Worm (Caenorhabditis elegans): ENCODE data around the gene R09A8.9.
A peak's percentile ranks its signal among the peaks of the same experiment; 100 is the strongest.

R09A8.9 gene

DNA sequence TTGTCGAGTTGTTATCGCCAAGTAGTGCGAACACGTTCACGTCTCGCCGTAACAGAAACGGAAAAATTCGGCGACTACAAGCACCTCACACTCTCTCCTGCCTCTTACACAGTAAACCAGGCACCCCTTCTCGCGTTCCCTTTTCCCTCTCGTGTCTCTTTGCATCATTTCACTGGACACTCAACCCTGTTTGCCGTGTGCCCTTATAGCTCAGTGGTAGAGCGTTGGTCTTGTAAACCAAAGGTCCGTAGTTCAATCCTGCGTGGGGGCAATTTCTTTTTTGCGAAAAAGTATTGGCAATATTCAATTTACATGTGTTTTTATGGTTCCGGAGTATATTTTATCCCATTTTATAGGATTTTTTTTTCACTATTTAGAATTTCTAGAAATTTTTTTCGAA lies 40.1 kb upstream of the R09A8.9 start (continued):
- TF ChIP-seq madf-2 (tag; optimal IDR thresholded peaks at IDR 0.05): peak; percentile 92
- no peak for TF ChIP-seq ama-1 (optimal IDR thresholded peaks at IDR 0.05)
- peak; percentile 67 for TF ChIP-seq nfya-1 (tag; optimal IDR thresholded peaks at IDR 0.05)
- peak; percentile 92 for TF ChIP-seq sdc-2 (tag; optimal IDR thresholded peaks at IDR 0.05)
- peak; percentile 86 for TF ChIP-seq sox-2 (GFP tag; IDR thresholded peaks at IDR 0.05)
- TF ChIP-seq odd-2 (tag; optimal IDR thresholded peaks at IDR 0.05): peak; percentile 84
- TF ChIP-seq ref-2 (tag; optimal IDR thresholded peaks at IDR 0.05): peak; percentile 99
- peak; percentile 88 for TF ChIP-seq ahr-1 (tag; optimal IDR thresholded peaks at IDR 0.05)
- peak; percentile 88 for TF ChIP-seq ceh-14 (tag; optimal IDR thresholded peaks at IDR 0.05)
- TF ChIP-seq rnt-1 (tag; optimal IDR thresholded peaks at IDR 0.05): peak; percentile 75
- peak; percentile 95 for TF ChIP-seq unc-3 (GFP tag; conservative IDR thresholded peaks at IDR 0.05)
- TF ChIP-seq unc-3 (tag; optimal IDR thresholded peaks at IDR 0.05): peak; percentile 90
- TF ChIP-seq pat-9 (tag; optimal IDR thresholded peaks at IDR 0.05): peak; percentile 90
- peak; percentile 91 for TF ChIP-seq fkh-6 (tag; optimal IDR thresholded peaks at IDR 0.05)
- no peak for TF ChIP-seq elt-4 (tag; optimal IDR thresholded peaks at IDR 0.05)
- peak; percentile 86 for TF ChIP-seq hlh-13 (GFP tag; optimal IDR thresholded peaks at IDR 0.05)
- TF ChIP-seq unc-55 (GFP tag; optimal IDR thresholded peaks at IDR 0.05): peak; percentile 22
- peak; percentile 89 for TF ChIP-seq fax-1 (tag; optimal IDR thresholded peaks at IDR 0.05)
- peak; percentile 88 for TF ChIP-seq ztf-16 (tag; optimal IDR thresholded peaks at IDR 0.05)
- TF ChIP-seq sox-4 (tag; optimal IDR thresholded peaks at IDR 0.05): peak; percentile 90
- peak; percentile 91 for TF ChIP-seq K09A11.1 (tag; optimal IDR thresholded peaks at IDR 0.05; ENCODE audit: insufficient read depth)
- no peak for TF ChIP-seq pha-4 (tag; optimal IDR thresholded peaks at IDR 0.05)
- TF ChIP-seq F13H6.1 (tag; optimal IDR thresholded peaks at IDR 0.05): peak; percentile 86
- TF ChIP-seq ttx-3 (tag; optimal IDR thresholded peaks at IDR 0.05): peak; percentile 92

DNA sequence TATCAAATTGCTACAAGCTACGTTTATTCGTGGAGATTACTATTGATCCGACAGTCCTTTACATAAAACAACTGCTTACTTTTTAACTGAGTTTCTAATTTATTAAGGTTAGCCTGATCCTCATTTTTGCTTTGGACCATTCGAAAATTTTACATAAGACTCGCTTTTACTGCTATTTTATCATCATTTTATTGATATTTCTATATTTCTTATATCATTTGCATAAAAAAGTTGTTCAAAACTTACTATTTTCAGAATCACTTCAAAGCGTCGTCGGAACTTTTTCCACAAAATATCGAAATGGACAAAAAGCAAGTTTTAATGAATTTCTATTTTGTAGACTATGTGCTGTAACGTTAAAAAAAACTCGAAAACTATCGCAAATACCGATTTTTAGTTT lies 29.3 kb upstream of the R09A8.9 start, which contains the start of gene T24D5.1:
TSS of gene T24D5.1 (plus strand) at position 301 of the 400 bp plus-strand sequence.
- TF ChIP-seq pha-2 (tag; optimal IDR thresholded peaks at IDR 0.05) (no peak), T23F11.4 (GFP tag; optimal IDR thresholded peaks at IDR 0.05) (no peak), fax-1 (tag; optimal IDR thresholded peaks at IDR 0.05) (no peak), pat-9 (tag; optimal IDR thresholded peaks at IDR 0.05) (no peak), hlh-15 (tag; optimal IDR thresholded peaks at IDR 0.05) (no peak), Y22D7AL.16 (tag; optimal IDR thresholded peaks at IDR 0.05) (no peak), K09A11.1 (tag; optimal IDR thresholded peaks at IDR 0.05; ENCODE audit: insufficient read depth) (no peak), ceh-18 (tag; optimal IDR thresholded peaks at IDR 0.05) (no peak), sox-4 (tag; optimal IDR thresholded peaks at IDR 0.05) (no peak), ceh-9 (tag; optimal IDR thresholded peaks at IDR 0.05) (no peak), pqm-1 (tag; optimal IDR thresholded peaks at IDR 0.05) (no peak), pros-1 (tag; optimal IDR thresholded peaks at IDR 0.05) (no peak), unc-42 (tag; optimal IDR thresholded peaks at IDR 0.05) (no peak), hlh-30 (tag; optimal IDR thresholded peaks at IDR 0.05; ENCODE audit: insufficient read depth) (no peak), nhr-232 (tag; optimal IDR thresholded peaks at IDR 0.05) (no peak)

DNA sequence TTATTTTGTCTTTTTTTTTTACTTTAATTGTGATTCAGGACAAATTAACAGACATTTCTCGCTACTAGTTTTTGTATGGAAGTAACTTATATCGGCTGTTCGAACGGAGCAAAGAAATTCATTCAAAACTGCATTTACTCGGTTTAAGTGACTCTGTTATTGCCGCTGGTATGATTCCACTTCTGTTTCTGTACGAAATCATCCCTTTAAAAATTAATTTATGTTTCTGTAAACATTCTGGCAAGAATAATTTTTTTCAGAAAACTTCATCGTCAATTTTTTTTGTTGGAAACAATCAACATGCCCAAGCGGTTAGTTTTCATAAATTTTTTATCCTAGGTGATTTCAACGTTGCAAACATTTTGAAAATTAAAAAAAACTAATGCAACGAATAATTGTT lies 24.0 kb upstream of the R09A8.9 start, which contains the start of gene T24D5.3:
TSS of gene T24D5.3 (plus strand) at position 301 of the 400 bp plus-strand sequence.
- no peak for TF ChIP-seq ceh-6 (GFP tag; optimal IDR thresholded peaks at IDR 0.05)
- no peak for TF ChIP-seq unc-55 (GFP tag; optimal IDR thresholded peaks at IDR 0.05)
- TF ChIP-seq odd-2 (tag; optimal IDR thresholded peaks at IDR 0.05): no peak
- TF ChIP-seq ama-1 (optimal IDR thresholded peaks at IDR 0.05): no peak
- no peak for TF ChIP-seq ceh-14 (tag; optimal IDR thresholded peaks at IDR 0.05)
- no peak for TF ChIP-seq rnt-1 (tag; optimal IDR thresholded peaks at IDR 0.05)
- TF ChIP-seq hlh-8 (tag; optimal IDR thresholded peaks at IDR 0.05): no peak
- TF ChIP-seq K09A11.1 (tag; optimal IDR thresholded peaks at IDR 0.05; ENCODE audit: insufficient read depth): no peak
- no peak for TF ChIP-seq unc-42 (tag; optimal IDR thresholded peaks at IDR 0.05)
- TF ChIP-seq hlh-13 (GFP tag; optimal IDR thresholded peaks at IDR 0.05): no peak
- TF ChIP-seq fax-1 (tag; optimal IDR thresholded peaks at IDR 0.05): no peak
- TF ChIP-seq unc-3 (GFP tag; conservative IDR thresholded peaks at IDR 0.05): no peak
- TF ChIP-seq unc-3 (tag; optimal IDR thresholded peaks at IDR 0.05): no peak
- no peak for TF ChIP-seq elt-4 (tag; optimal IDR thresholded peaks at IDR 0.05)
- no peak for TF ChIP-seq ceh-2 (tag; optimal IDR thresholded peaks at IDR 0.05)
- no peak for TF ChIP-seq pros-1 (tag; optimal IDR thresholded peaks at IDR 0.05)
- no peak for TF ChIP-seq che-1 (tag; optimal IDR thresholded peaks at IDR 0.05)
